Worm (Caenorhabditis elegans): ENCODE results near the gene aat-2.

DNA sequence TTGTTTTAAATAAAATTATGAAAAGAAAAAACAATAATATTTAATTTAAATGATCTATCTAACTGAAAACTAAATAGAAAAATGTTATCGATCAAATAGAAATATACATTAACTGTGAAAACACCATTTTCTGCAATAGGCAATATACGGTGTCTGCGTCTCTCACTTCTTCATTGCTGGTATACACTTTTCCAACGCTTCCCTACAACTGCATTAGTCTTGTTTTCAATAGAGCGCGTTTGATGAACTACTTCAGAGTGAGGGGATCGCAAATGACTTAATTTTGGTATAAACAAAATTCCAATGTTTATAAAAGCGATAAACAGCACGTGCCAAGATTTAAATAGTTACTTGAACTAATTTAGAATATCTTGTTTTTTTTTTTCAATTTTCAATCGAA, 33.7 kb downstream of the aat-2 start:
- TF ChIP-seq dao-5 (tag; optimal IDR thresholded peaks at IDR 0.05) (no peak), him-1 (tag; optimal IDR thresholded peaks at IDR 0.05) (no peak), W03F9.2 (tag; optimal IDR thresholded peaks at IDR 0.05) (peak; percentile 55)

All from whole organism, L4/young adult.